Fruit fly (Drosophila melanogaster): ENCODE results near the gene CG9902.

The CG9902 gene

dm6 chrX:16581703-16582102 lies 34.4 kb upstream of the CG9902 start:
- TF ChIP-seq svp (GFP tag) (no peak), Sox14 (GFP tag; optimal IDR thresholded peaks at IDR 0.05) (peak; percentile 3), fkh (GFP tag; optimal IDR thresholded peaks at IDR 0.05) (no peak), dac (GFP tag; optimal IDR thresholded peaks at IDR 0.05) (no peak), ss (GFP tag; optimal IDR thresholded peaks at IDR 0.05) (no peak), Blimp-1 (GFP tag; optimal IDR thresholded peaks at IDR 0.05) (no peak), CG6808 (GFP tag; optimal IDR thresholded peaks at IDR 0.05) (no peak), CG31627 (GFP tag; optimal IDR thresholded peaks at IDR 0.05) (peak; percentile 3), acj6 (GFP tag; optimal IDR thresholded peaks at IDR 0.05) (peak; percentile 15), CG8632 (GFP tag; optimal IDR thresholded peaks at IDR 0.05) (no peak), CG8319 (GFP tag; optimal IDR thresholded peaks at IDR 0.05) (no peak), esn (GFP tag; optimal IDR thresholded peaks at IDR 0.05) (peak; percentile 0), Eip78C (GFP tag) (peak; percentile 62), CG4318 (GFP tag; optimal IDR thresholded peaks at IDR 0.05) (no peak), CG1621 (tag; optimal IDR thresholded peaks at IDR 0.05) (no peak), pdm3 (GFP tag; optimal IDR thresholded peaks at IDR 0.05) (peak; percentile 7), Eip75B (GFP tag; optimal IDR thresholded peaks at IDR 0.05) (no peak), eg (GFP tag; IDR thresholded peaks at IDR 0.05) (no peak), CG11294 (GFP tag; IDR thresholded peaks at IDR 0.05) (no peak), Ets96B (tag; optimal IDR thresholded peaks at IDR 0.05) (no peak), CG10631 (GFP tag; optimal IDR thresholded peaks at IDR 0.05) (no peak), Hr38 (GFP tag; optimal IDR thresholded peaks at IDR 0.05) (no peak), fd85E (GFP tag; optimal IDR thresholded peaks at IDR 0.05) (no peak), lz (GFP tag; optimal IDR thresholded peaks at IDR 0.05) (peak; percentile 4), Met (GFP tag; optimal IDR thresholded peaks at IDR 0.05) (no peak), Eip93F (GFP tag; optimal IDR thresholded peaks at IDR 0.05) (no peak), CG9139 (GFP tag; optimal IDR thresholded peaks at IDR 0.05) (no peak), Smox (GFP tag; optimal IDR thresholded peaks at IDR 0.05) (no peak), cyc (GFP tag; optimal IDR thresholded peaks at IDR 0.05) (peak; percentile 10), CG32006 (GFP tag; optimal IDR thresholded peaks at IDR 0.05) (peak; percentile 56), spab (GFP tag; optimal IDR thresholded peaks at IDR 0.05) (no peak), CG6276 (GFP tag; optimal IDR thresholded peaks at IDR 0.05) (no peak), salr (GFP tag; optimal IDR thresholded peaks at IDR 0.05) (no peak), topi (GFP tag; optimal IDR thresholded peaks at IDR 0.05) (peak; percentile 4), Sox15 (GFP tag; optimal IDR thresholded peaks at IDR 0.05) (no peak), CG6792 (GFP tag; optimal IDR thresholded peaks at IDR 0.05) (no peak), CG11762 (GFP tag; optimal IDR thresholded peaks at IDR 0.05; ENCODE audit: insufficient read depth) (no peak), vri (GFP tag; optimal IDR thresholded peaks at IDR 0.05) (no peak), CG3919 (GFP tag; optimal IDR thresholded peaks at IDR 0.05) (no peak), CG34406 (GFP tag; optimal IDR thresholded peaks at IDR 0.05) (no peak), Ets21C (GFP tag; optimal IDR thresholded peaks at IDR 0.05) (no peak), CG3032 (tag; optimal IDR thresholded peaks at IDR 0.05) (no peak), OdsH (GFP tag; optimal IDR thresholded peaks at IDR 0.05) (peak; percentile 12), achi (GFP tag; optimal IDR thresholded peaks at IDR 0.05) (no peak), CG8119 (GFP tag; IDR thresholded peaks at IDR 0.05) (no peak), Gug (GFP tag; IDR thresholded peaks at IDR 0.05) (no peak), Hr4 (GFP tag; optimal IDR thresholded peaks at IDR 0.05) (peak; percentile 55), Hr39 (GFP tag; optimal IDR thresholded peaks at IDR 0.05) (peak; percentile 21), CG7368 (GFP tag; optimal IDR thresholded peaks at IDR 0.05) (no peak), Sox102F (GFP tag; optimal IDR thresholded peaks at IDR 0.05) (no peak), CG6163 (GFP tag; IDR thresholded peaks at IDR 0.05) (no peak)

Measured in whole organism, prepupa.